Fruit fly (Drosophila melanogaster) whole organism, adult: ENCODE data around the gene CG15602.

Experiments used
- CG11617 ChIP-seq: fragments of 200-800 bp; sonication (Bioruptor generic); optimal IDR thresholded peaks from 2 replicates; lab custom pipeline; 2017; ENCODE audit warnings: mild to moderate bottlenecking, missing biosample characterization, missing genetic modification reagents, missing genetic modification characterization
- CG1620 ChIP-seq: fragments of 200-800 bp; sonication (Bioruptor generic); optimal IDR thresholded peaks from 2 replicates; lab custom pipeline; 2016; ENCODE audit warnings: missing biosample characterization, missing genetic modification characterization
- CG5204 ChIP-seq: fragments of 200-800 bp; sonication (Bioruptor generic); optimal IDR thresholded peaks from 2 replicates; lab custom pipeline; 2016; ENCODE audit warnings: missing biosample characterization, missing genetic modification characterization
- CG7045 ChIP-seq: fragments of 200-800 bp; sonication (Bioruptor generic); optimal IDR thresholded peaks from 2 replicates; lab custom pipeline; 2017; ENCODE audit warnings: missing biosample characterization, mild to moderate bottlenecking, missing genetic modification characterization
- Hr96 ChIP-seq: fragments of 200-800 bp; sonication (Bioruptor generic); optimal IDR thresholded peaks from 2 replicates; lab custom pipeline; 2016; ENCODE audit warnings: missing biosample characterization, missing genetic modification characterization
- Mnt ChIP-seq: fragments of 200-800 bp; sonication (Bioruptor generic); optimal IDR thresholded peaks from 2 replicates; lab custom pipeline; 2016; ENCODE audit warnings: missing biosample characterization, mild to moderate bottlenecking, missing genetic modification characterization
- toe ChIP-seq: fragments of 200-800 bp; sonication (Bioruptor generic); optimal IDR thresholded peaks from 2 replicates; lab custom pipeline; 2016; ENCODE audit warnings: missing biosample characterization, missing genetic modification characterization

DNA sequence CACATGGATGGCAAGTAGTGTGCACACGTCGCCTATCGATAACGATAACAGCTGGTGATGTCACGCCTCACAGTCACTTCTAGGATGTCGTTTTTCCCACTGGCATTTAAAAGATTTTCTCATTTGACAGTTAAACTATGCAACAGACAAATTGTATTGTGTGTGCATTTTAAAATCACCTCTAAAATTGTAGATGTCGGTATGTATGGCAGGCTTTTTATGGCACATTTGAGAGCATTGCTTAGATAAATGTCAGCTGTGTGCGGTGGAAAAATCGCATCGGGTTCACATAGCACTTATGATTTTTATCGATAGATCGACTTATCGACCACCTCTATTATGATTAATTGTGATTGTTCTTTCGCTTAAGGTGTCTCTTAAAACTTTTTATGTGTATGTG, 44.9 kb downstream of the CG15602 start, which contains the start of the genes ArgRS and CG8578:
- TF ChIP-seq CG5204 (GFP tag; lab: Kevin White, UChicago) (no peak), CG1620 (GFP tag; lab: Kevin White, UChicago) (peak; percentile 73), Mnt (peak; percentile 88), CG11617 (GFP tag; lab: Kevin White, UChicago) (peak; percentile 70), toe (peak; percentile 79), Hr96 (GFP tag; lab: Kevin White, UChicago) (no peak), CG7045 (no peak)
